Fruit fly (Drosophila melanogaster): Measurements from ENCODE around the gene CG34357.

dm6 chr3R:4452345-4453044, 105.4 kb downstream of the CG34357 start:
- no peak for TF ChIP-seq psq (optimal IDR thresholded peaks at IDR 0.05)
- no peak for TF ChIP-seq CG8478 (optimal IDR thresholded peaks at IDR 0.05)
- TF ChIP-seq Dll (optimal IDR thresholded peaks at IDR 0.05), result peak; percentile 76
- no peak for TF ChIP-seq EcR (GFP tag; optimal IDR thresholded peaks at IDR 0.05)
